Worm (Caenorhabditis elegans) whole organism, L4/young adult: ENCODE results near the gene rips-1.

Source experiments
- W03F9.2 ChIP-seq: fragments of 150-350 bp; optimal IDR thresholded peaks from 2 replicates; lab custom pipeline; 2014; ENCODE audit warnings: missing biosample characterization, missing genetic modification characterization
- dao-5 ChIP-seq: sonication (generic microtip); optimal IDR thresholded peaks from 2 replicates; lab custom pipeline; 2016; ENCODE audit warnings: missing genotype, missing genetic modification characterization, moderate library complexity, missing compliant biosample characterization
- him-1 ChIP-seq: sonication (generic microtip); optimal IDR thresholded peaks from 2 replicates; lab custom pipeline; 2016; ENCODE audit warnings: missing genotype, missing genetic modification reagents, missing genetic modification characterization, missing compliant biosample characterization

The rips-1 gene

ce11 chrV:3771437-3772256, at the start of gene rips-1, which contains the start of gene R08E5.1:
TSS of gene rips-1 (plus strand) at chrV:3772021.
TSS of gene R08E5.1 (minus strand) at chrV:3771518.
- TF ChIP-seq him-1 (tag; lab: Kevin White, UChicago), result no peak
- TF ChIP-seq dao-5 (tag; lab: Kevin White, UChicago), result no peak
- TF ChIP-seq W03F9.2 (tag; lab: Kevin White, UChicago), result no peak

- TF ChIP-seq dao-5 (tag; lab: Kevin White, UChicago), result no peak
- no peak for TF ChIP-seq him-1 (tag; lab: Kevin White, UChicago)
- TF ChIP-seq W03F9.2 (tag; lab: Kevin White, UChicago), result no peak
Measured at ce11 chrV:3724772-3725171, 47.0 kb upstream of the rips-1 start, which contains the start of gene str-30. TSS of gene str-30 (plus strand) at chrV:3725072.

- TF ChIP-seq him-1 (tag; lab: Kevin White, UChicago) (no peak), dao-5 (tag; lab: Kevin White, UChicago) (no peak), W03F9.2 (tag; lab: Kevin White, UChicago) (no peak)
Measured at ce11 chrV:3738409-3738808, 33.4 kb upstream of the rips-1 start.

- TF ChIP-seq dao-5 (tag; lab: Kevin White, UChicago), result no peak
- no peak for TF ChIP-seq W03F9.2 (tag; lab: Kevin White, UChicago)
- no peak for TF ChIP-seq him-1 (tag; lab: Kevin White, UChicago)
Measured at ce11 chrV:3739302-3739701, 32.5 kb upstream of the rips-1 start, which contains the start of gene hpo-36. TSS of gene hpo-36 (minus strand) at chrV:3739402.

- TF ChIP-seq him-1 (tag; lab: Kevin White, UChicago) (no peak), W03F9.2 (tag; lab: Kevin White, UChicago) (no peak), dao-5 (tag; lab: Kevin White, UChicago) (no peak)
Measured at ce11 chrV:3743172-3743626, 28.6 kb upstream of the rips-1 start, which contains the start of gene mtm-9. TSS of gene mtm-9 (plus strand) at chrV:3743576.

ce11 chrV:3750328-3750727, 21.5 kb upstream of the rips-1 start:
- TF ChIP-seq W03F9.2 (tag; lab: Kevin White, UChicago), result no peak
- no peak for TF ChIP-seq him-1 (tag; lab: Kevin White, UChicago)
- TF ChIP-seq dao-5 (tag; lab: Kevin White, UChicago), result no peak

- TF ChIP-seq him-1 (tag; lab: Kevin White, UChicago) (no peak), W03F9.2 (tag; lab: Kevin White, UChicago) (no peak), dao-5 (tag; lab: Kevin White, UChicago) (no peak)
Measured at ce11 chrV:3756887-3757286, 14.9 kb upstream of the rips-1 start, which contains the start of gene gid-7. TSS of gene gid-7 (minus strand) at chrV:3757074.

- TF ChIP-seq him-1 (tag; lab: Kevin White, UChicago) (no peak), W03F9.2 (tag; lab: Kevin White, UChicago) (no peak), dao-5 (tag; lab: Kevin White, UChicago) (no peak)
Measured at ce11 chrV:3759419-3759915, 12.4 kb upstream of the rips-1 start, which contains the start of gene chk-1. TSS of gene chk-1 (minus strand) at chrV:3759469.

ce11 chrV:3760839-3761238, 11.0 kb upstream of the rips-1 start, which contains the start of gene oac-55:
TSS of gene oac-55 (plus strand) at chrV:3761139.
- TF ChIP-seq him-1 (tag; lab: Kevin White, UChicago) (no peak), dao-5 (tag; lab: Kevin White, UChicago) (no peak), W03F9.2 (tag; lab: Kevin White, UChicago) (no peak)

ce11 chrV:3761829-3762228, 10.0 kb upstream of the rips-1 start:
- TF ChIP-seq him-1 (tag; lab: Kevin White, UChicago), result no peak
- no peak for TF ChIP-seq W03F9.2 (tag; lab: Kevin White, UChicago)
- TF ChIP-seq dao-5 (tag; lab: Kevin White, UChicago), result no peak

ce11 chrV:3766904-3767303, 4.9 kb upstream of the rips-1 start, which contains the start of gene Y39H10A.1:
TSS of gene Y39H10A.1 (plus strand) at chrV:3767204.
- TF ChIP-seq W03F9.2 (tag; lab: Kevin White, UChicago), result no peak
- TF ChIP-seq him-1 (tag; lab: Kevin White, UChicago), result no peak
- TF ChIP-seq dao-5 (tag; lab: Kevin White, UChicago), result no peak

- TF ChIP-seq him-1 (tag; lab: Kevin White, UChicago) (no peak), dao-5 (tag; lab: Kevin White, UChicago) (no peak), W03F9.2 (tag; lab: Kevin White, UChicago) (no peak)
Measured at ce11 chrV:3768270-3768669, 3.6 kb upstream of the rips-1 start, which contains the start of gene R08E5.4. TSS of gene R08E5.4 (plus strand) at chrV:3768570.

- TF ChIP-seq W03F9.2 (tag; lab: Kevin White, UChicago), result no peak
- TF ChIP-seq dao-5 (tag; lab: Kevin White, UChicago), result no peak
- TF ChIP-seq him-1 (tag; lab: Kevin White, UChicago), result no peak
Measured at ce11 chrV:3773618-3774017, 1.8 kb downstream of the rips-1 start.
